Fruit fly (Drosophila melanogaster) whole organism, prepupa: ENCODE data around the gene Mst84B.

Source experiments
- Blimp-1 ChIP-seq: fragments of 200-800 bp; sonication (Bioruptor generic); optimal IDR thresholded peaks from 3 replicates; lab custom pipeline; 2017; ENCODE audit warnings: missing biosample characterization, missing genetic modification characterization, mild to moderate bottlenecking, moderate library complexity, missing genetic modification reagents
- CG10631 ChIP-seq: fragments of 200-800 bp; sonication (Bioruptor generic); optimal IDR thresholded peaks from 2 replicates; lab custom pipeline; 2016; ENCODE audit warnings: missing biosample characterization, missing genetic modification characterization
- CG10669 ChIP-seq: fragments of 200-800 bp; sonication (Bioruptor generic); optimal IDR thresholded peaks from 3 replicates; lab custom pipeline; 2018; ENCODE audit warnings: missing biosample characterization, mild to moderate bottlenecking, missing genetic modification characterization, moderate library complexity
- CG11294 ChIP-seq: fragments of 200-800 bp; sonication (Bioruptor generic); IDR thresholded peaks from 2 replicates; pipeline ENCODE4 v1.3.6; 2022; ENCODE audit warnings: missing biosample characterization, missing genetic modification characterization
- CG11762 ChIP-seq: fragments of 200-800 bp; sonication (Bioruptor generic); optimal IDR thresholded peaks from 3 replicates; lab custom pipeline; 2016; ENCODE audit warnings: missing biosample characterization, missing genetic modification characterization; ENCODE audit not compliant: insufficient read depth
- CG11902 ChIP-seq: fragments of 200-800 bp; sonication (Bioruptor generic); optimal IDR thresholded peaks from 3 replicates; lab custom pipeline; 2016; ENCODE audit warnings: missing biosample characterization, missing genetic modification characterization
- CG15336 ChIP-seq: fragments of 200-800 bp; sonication (Bioruptor generic); IDR thresholded peaks from 2 replicates; pipeline ENCODE4 v1.3.6; 2022; ENCODE audit warnings: missing biosample characterization, missing genetic modification characterization
- CG1621 ChIP-seq: fragments of 200-800 bp; sonication (Bioruptor generic); optimal IDR thresholded peaks from 3 replicates; lab custom pipeline; 2018; ENCODE audit warnings: missing biosample characterization, mild to moderate bottlenecking, missing genetic modification characterization
- CG3032 ChIP-seq: fragments of 200-800 bp; optimal IDR thresholded peaks from 2 replicates; lab custom pipeline; 2019; ENCODE audit warnings: missing biosample characterization, mild to moderate bottlenecking, missing genetic modification characterization, moderate library complexity
- CG31627 ChIP-seq: fragments of 200-800 bp; sonication (Bioruptor generic); optimal IDR thresholded peaks from 3 replicates; lab custom pipeline; 2016; ENCODE audit warnings: missing biosample characterization, missing genetic modification characterization
- CG32006 ChIP-seq: fragments of 200-800 bp; sonication (Bioruptor generic); optimal IDR thresholded peaks from 3 replicates; lab custom pipeline; 2017; ENCODE audit warnings: missing biosample characterization, mild to moderate bottlenecking, missing genetic modification characterization
- CG34406 ChIP-seq: fragments of 200-800 bp; sonication (Bioruptor generic); optimal IDR thresholded peaks from 3 replicates; lab custom pipeline; 2016; ENCODE audit warnings: missing biosample characterization, missing genetic modification characterization
- CG3919 ChIP-seq: fragments of 200-800 bp; sonication (Bioruptor generic); optimal IDR thresholded peaks from 3 replicates; lab custom pipeline; 2016; ENCODE audit warnings: missing biosample characterization, missing genetic modification characterization
- CG6792 ChIP-seq: fragments of 200-800 bp; sonication (Bioruptor generic); optimal IDR thresholded peaks from 3 replicates; lab custom pipeline; 2016; ENCODE audit warnings: missing biosample characterization, missing genetic modification characterization
- CG6808 ChIP-seq: fragments of 200-800 bp; sonication (Bioruptor generic); optimal IDR thresholded peaks from 3 replicates; lab custom pipeline; 2017; ENCODE audit warnings: missing biosample characterization, missing genetic modification characterization, mild to moderate bottlenecking, moderate library complexity, missing genetic modification reagents
- CG6854 ChIP-seq: fragments of 200-800 bp; sonication (Bioruptor generic); optimal IDR thresholded peaks from 2 replicates; lab custom pipeline; 2017; ENCODE audit warnings: missing biosample characterization, mild to moderate bottlenecking, missing genetic modification characterization
- CG7368 ChIP-seq: fragments of 200-800 bp; sonication (Bioruptor generic); optimal IDR thresholded peaks from 3 replicates; lab custom pipeline; 2016; ENCODE audit warnings: missing biosample characterization, missing genetic modification characterization
- CG8119 ChIP-seq: fragments of 200-800 bp; sonication (Bioruptor generic); IDR thresholded peaks from 3 replicates; pipeline ENCODE4 v1.3.6; 2022; ENCODE audit warnings: missing biosample characterization, missing genetic modification characterization
- CG8632 ChIP-seq: fragments of 200-800 bp; sonication (Bioruptor generic); optimal IDR thresholded peaks from 3 replicates; lab custom pipeline; 2016; ENCODE audit warnings: missing biosample characterization, missing genetic modification characterization
- CG9139 ChIP-seq: fragments of 200-800 bp; sonication (Bioruptor generic); optimal IDR thresholded peaks from 3 replicates; lab custom pipeline; 2017; ENCODE audit warnings: missing biosample characterization, mild to moderate bottlenecking, missing genetic modification characterization
- Eip75B ChIP-seq: fragments of 200-800 bp; sonication (Bioruptor generic); optimal IDR thresholded peaks from 3 replicates; lab custom pipeline; 2016; ENCODE audit warnings: missing biosample characterization, missing genetic modification characterization
- Ets21C ChIP-seq: fragments of 200-800 bp; sonication (Bioruptor generic); optimal IDR thresholded peaks from 3 replicates; lab custom pipeline; 2016; ENCODE audit warnings: missing biosample characterization, missing genetic modification characterization
- Ets96B ChIP-seq: fragments of 200-800 bp; optimal IDR thresholded peaks from 2 replicates; lab custom pipeline; 2019; ENCODE audit warnings: missing biosample characterization, mild to moderate bottlenecking, missing genetic modification characterization, moderate library complexity
- Hr38 ChIP-seq: sonication (Bioruptor generic); optimal IDR thresholded peaks from 2 replicates; lab custom pipeline; 2016; ENCODE audit warnings: missing biosample characterization, missing genetic modification characterization
- Hr4 ChIP-seq: fragments of 200-800 bp; sonication (Bioruptor generic); optimal IDR thresholded peaks from 3 replicates; lab custom pipeline; 2016; ENCODE audit warnings: missing biosample characterization, missing genetic modification characterization
- Met ChIP-seq: fragments of 200-800 bp; sonication (Bioruptor generic); optimal IDR thresholded peaks from 3 replicates; lab custom pipeline; 2016; ENCODE audit warnings: missing biosample characterization, missing genetic modification characterization
- Smox ChIP-seq: fragments of 200-800 bp; sonication (Bioruptor generic); optimal IDR thresholded peaks from 3 replicates; lab custom pipeline; 2016; ENCODE audit warnings: missing biosample characterization, missing genetic modification characterization
- Sox102F ChIP-seq: fragments of 200-800 bp; sonication (Bioruptor generic); optimal IDR thresholded peaks from 2 replicates; lab custom pipeline; 2016; ENCODE audit warnings: missing biosample characterization, mild to moderate bottlenecking, missing genetic modification characterization
- Sox14 ChIP-seq: fragments of 200-800 bp; sonication (Bioruptor generic); optimal IDR thresholded peaks from 3 replicates; lab custom pipeline; 2016; ENCODE audit warnings: missing biosample characterization, missing genetic modification characterization
- Sox15 ChIP-seq: fragments of 200-800 bp; sonication (Bioruptor generic); optimal IDR thresholded peaks from 3 replicates; lab custom pipeline; 2016; ENCODE audit warnings: missing biosample characterization, missing genetic modification characterization
- achi ChIP-seq: fragments of 200-800 bp; sonication (Bioruptor generic); optimal IDR thresholded peaks from 3 replicates; lab custom pipeline; 2016; ENCODE audit warnings: missing biosample characterization, missing genetic modification characterization
- acj6 ChIP-seq: fragments of 200-800 bp; sonication (Bioruptor generic); optimal IDR thresholded peaks from 3 replicates; lab custom pipeline; 2016; ENCODE audit warnings: missing biosample characterization, missing genetic modification characterization
- eg ChIP-seq: fragments of 200-800 bp; sonication (Bioruptor generic); IDR thresholded peaks from 3 replicates; pipeline ENCODE4 v1.3.6; 2022; ENCODE audit warnings: missing biosample characterization, missing genetic modification characterization
- esn ChIP-seq: fragments of 200-800 bp; sonication (Bioruptor generic); optimal IDR thresholded peaks from 2 replicates; lab custom pipeline; 2016; ENCODE audit warnings: missing biosample characterization, mild to moderate bottlenecking, missing genetic modification characterization, moderate library complexity
- fd59A ChIP-seq: fragments of 200-800 bp; sonication (Bioruptor generic); optimal IDR thresholded peaks from 2 replicates; lab custom pipeline; 2017; ENCODE audit warnings: missing biosample characterization, mild to moderate bottlenecking, missing genetic modification characterization, missing genetic modification reagents
- fd85E ChIP-seq: fragments of 200-800 bp; sonication (Bioruptor generic); optimal IDR thresholded peaks from 3 replicates; lab custom pipeline; 2016; ENCODE audit warnings: missing biosample characterization, missing genetic modification characterization
- pdm3 ChIP-seq: fragments of 200-800 bp; sonication (Bioruptor generic); optimal IDR thresholded peaks from 3 replicates; lab custom pipeline; 2016; ENCODE audit warnings: missing biosample characterization, missing genetic modification characterization
- spab ChIP-seq: fragments of 200-800 bp; sonication (Bioruptor generic); optimal IDR thresholded peaks from 2 replicates; lab custom pipeline; 2017; ENCODE audit warnings: missing biosample characterization, mild to moderate bottlenecking, missing genetic modification characterization, missing genetic modification reagents
- svp ChIP-seq: fragments of 200-800 bp; sonication (Bioruptor generic); peaks from one replicate; lab custom pipeline; 2016; ENCODE audit warnings: missing biosample characterization, missing genetic modification characterization
- topi ChIP-seq: fragments of 200-800 bp; sonication (Bioruptor generic); optimal IDR thresholded peaks from 3 replicates; lab custom pipeline; 2016; ENCODE audit warnings: missing biosample characterization, missing genetic modification characterization

The Mst84B gene

DNA sequence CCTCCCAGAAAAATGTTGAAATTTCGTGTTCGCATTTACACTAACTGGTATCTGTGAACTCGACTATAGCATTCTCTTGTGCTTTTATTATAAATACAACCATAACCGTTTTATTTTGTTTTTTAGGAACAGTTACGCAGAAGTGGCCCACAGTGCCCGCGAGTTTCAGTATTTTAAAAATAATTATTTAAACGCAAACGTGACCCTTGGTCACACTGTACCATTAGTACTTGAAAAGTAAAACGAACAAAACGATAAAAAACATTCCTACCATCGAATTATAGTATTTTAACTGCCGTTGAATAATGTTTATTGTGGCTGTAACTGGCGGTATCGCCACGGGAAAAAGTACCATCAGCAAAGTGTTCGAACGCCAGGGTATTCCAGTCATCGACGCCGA is 20.0 kb downstream of the Mst84B start, which contains the start of gene Dpck (continued):
- TF ChIP-seq CG32006 (GFP tag; lab: Kevin White, UChicago) (peak; percentile 25), CG10669 (GFP tag; lab: Kevin White, UChicago) (peak; percentile 20), Hr38 (GFP tag; lab: Kevin White, UChicago) (no peak), Sox14 (peak; percentile 58), eg (GFP tag; lab: Robert Waterston, UW) (peak; percentile 63), Sox102F (GFP tag; lab: Kevin White, UChicago) (peak; percentile 52), pdm3 (GFP tag; lab: Kevin White, UChicago) (peak; percentile 65), svp (peak; percentile 81), esn (GFP tag; lab: Kevin White, UChicago) (peak; percentile 41), Sox15 (GFP tag; lab: Kevin White, UChicago) (no peak), CG9139 (GFP tag; lab: Kevin White, UChicago) (peak; percentile 62), CG3032 (tag; lab: Kevin White, UChicago) (peak; percentile 35)

DNA sequence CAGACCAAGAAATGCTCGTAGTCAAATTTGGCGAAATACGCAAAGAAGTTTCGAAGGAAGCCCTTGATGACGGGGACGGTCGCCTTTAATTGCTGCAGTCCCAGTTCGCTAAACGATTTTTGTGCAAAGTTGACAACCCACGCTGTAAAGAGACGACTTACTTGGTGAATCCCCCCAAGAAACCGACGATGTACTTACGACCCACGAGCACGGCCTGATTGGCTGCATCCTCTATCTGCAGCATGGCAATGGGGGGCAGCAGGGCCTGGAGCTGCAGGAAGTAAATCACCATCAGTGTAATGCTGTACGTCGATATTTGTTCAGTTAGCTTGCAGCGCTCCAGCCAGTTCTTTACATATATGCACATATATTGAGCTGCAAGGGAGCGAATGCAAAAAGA is 21.8 kb downstream of the Mst84B start:
- TF ChIP-seq svp (peak; percentile 88), CG15336 (GFP tag; lab: Robert Waterston, UW) (no peak), Blimp-1 (no peak), achi (no peak)

DNA sequence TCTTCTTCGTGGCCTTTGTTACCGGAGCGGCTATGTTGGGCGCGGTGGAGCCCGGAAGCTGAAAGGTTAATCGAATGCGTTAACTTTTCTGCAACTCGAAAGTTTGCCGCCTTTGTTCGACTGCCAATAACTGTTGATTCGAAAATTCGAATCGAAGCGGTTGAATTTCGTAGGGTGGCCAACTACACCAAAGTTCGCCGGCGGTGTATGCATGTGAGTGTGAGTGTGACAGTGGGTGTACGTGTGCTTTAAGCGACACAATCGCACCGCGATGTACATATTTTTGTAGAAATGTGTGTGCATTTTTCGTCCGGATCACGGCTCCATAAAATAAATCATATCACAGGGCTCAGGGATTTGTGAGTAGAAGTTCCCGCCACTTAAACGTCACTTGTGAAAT is 23.5 kb downstream of the Mst84B start:
- peak; percentile 21 for TF ChIP-seq Sox14
- no peak for TF ChIP-seq CG10669 (GFP tag; lab: Kevin White, UChicago)

DNA sequence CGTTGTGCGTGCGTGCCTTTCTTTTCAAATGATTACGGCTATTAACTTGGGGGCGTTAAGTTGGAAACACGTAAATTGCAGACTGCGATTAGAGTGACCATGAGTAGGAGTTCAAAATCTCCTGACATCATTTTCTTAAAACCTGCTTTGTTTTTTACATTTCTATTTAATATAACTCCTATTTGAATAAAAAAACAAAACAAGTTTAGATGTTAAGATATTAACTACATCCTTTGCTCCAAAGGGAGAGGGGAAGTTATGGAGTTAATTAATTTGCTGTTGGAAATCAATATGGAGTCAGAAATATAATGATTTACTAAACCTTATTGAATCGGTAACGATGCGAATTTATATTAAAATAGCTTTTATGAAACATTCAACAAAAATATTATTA is 24.0 kb downstream of the Mst84B start, which contains the start of gene Tailor:
TSS of gene Tailor (minus strand) at position 101 of the 394 bp plus-strand sequence.
- TF ChIP-seq esn (GFP tag; lab: Kevin White, UChicago): no peak
- TF ChIP-seq Ets21C (GFP tag; lab: Kevin White, UChicago): no peak
- TF ChIP-seq svp: peak; percentile 42
- TF ChIP-seq CG32006 (GFP tag; lab: Kevin White, UChicago): no peak
- no peak for TF ChIP-seq CG8632 (GFP tag; lab: Kevin White, UChicago)
- TF ChIP-seq, all 60 proteins: peak for 1

DNA sequence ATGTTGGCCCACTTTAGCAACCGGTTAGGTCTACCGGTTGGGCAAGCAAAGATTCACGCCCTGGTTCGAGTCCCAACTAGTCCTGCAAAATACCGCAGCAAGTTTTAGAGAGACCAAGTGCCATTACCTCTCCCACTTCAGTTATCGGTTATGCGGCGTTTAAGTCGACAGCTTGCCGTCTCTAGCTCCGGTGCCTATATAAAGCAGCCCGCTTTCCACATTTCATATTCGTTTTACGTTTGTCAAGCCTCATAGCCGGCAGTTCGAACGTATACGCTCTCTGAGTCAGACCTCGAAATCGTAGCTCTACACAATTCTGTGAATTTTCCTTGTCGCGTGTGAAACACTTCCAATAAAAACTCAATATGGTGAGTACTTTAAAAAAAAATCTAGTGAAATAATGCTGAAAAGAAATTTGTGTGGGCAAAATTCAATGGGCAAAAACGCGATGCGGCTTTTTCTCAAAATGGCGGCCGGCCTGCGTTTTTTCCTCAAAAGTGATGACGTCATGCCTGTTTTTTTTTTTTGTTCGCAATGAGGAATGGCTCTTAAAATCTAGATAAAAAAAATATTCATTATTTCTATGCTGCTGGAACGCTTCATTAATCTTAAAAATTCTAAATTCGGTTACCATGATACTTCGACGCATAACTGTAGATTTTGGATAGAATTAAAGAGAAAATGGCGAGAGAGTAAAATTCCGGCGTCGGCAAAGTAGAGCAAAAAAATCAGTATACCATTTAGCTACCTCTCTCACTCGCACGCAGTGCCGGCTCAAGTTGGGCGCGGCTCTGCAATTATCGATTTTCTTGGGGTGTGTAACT is 24.6 kb downstream of the Mst84B start, which contains the start of gene alphaTub84B:
TSS of gene alphaTub84B (plus strand) at position 223 of the 824 bp plus-strand sequence.
- TF ChIP-seq CG11902 (GFP tag; lab: Kevin White, UChicago): no peak
- no peak for TF ChIP-seq CG10631
- no peak for TF ChIP-seq CG34406 (GFP tag; lab: Kevin White, UChicago)
- TF ChIP-seq CG6792 (GFP tag; lab: Kevin White, UChicago): peak; percentile 15
- peak; percentile 21 for TF ChIP-seq Sox14
- TF ChIP-seq Ets21C (GFP tag; lab: Kevin White, UChicago): no peak
- no peak for TF ChIP-seq acj6 (GFP tag; lab: Kevin White, UChicago)
- peak; percentile 71 for TF ChIP-seq Eip75B (GFP tag; lab: Kevin White, UChicago)
- TF ChIP-seq CG3032 (tag; lab: Kevin White, UChicago): no peak
- TF ChIP-seq CG1621 (tag; lab: Kevin White, UChicago): peak; percentile 54
- TF ChIP-seq topi (GFP tag; lab: Kevin White, UChicago): peak; percentile 62
- TF ChIP-seq CG9139 (GFP tag; lab: Kevin White, UChicago): peak; percentile 56
- peak; percentile 8 for TF ChIP-seq Ets96B (tag; lab: Kevin White, UChicago)
- TF ChIP-seq fd59A (GFP tag; lab: Kevin White, UChicago): peak; percentile 21
- TF ChIP-seq CG7368 (GFP tag; lab: Kevin White, UChicago): peak; percentile 24
- TF ChIP-seq CG3919 (GFP tag; lab: Kevin White, UChicago): peak; percentile 68
- no peak for TF ChIP-seq Sox15 (GFP tag; lab: Kevin White, UChicago)
- peak; percentile 76 for TF ChIP-seq Sox102F (GFP tag; lab: Kevin White, UChicago)
- peak; percentile 59 for TF ChIP-seq CG6808 (GFP tag; lab: Kevin White, UChicago)
- TF ChIP-seq Hr4: no peak
- no peak for TF ChIP-seq CG8632 (GFP tag; lab: Kevin White, UChicago)
- TF ChIP-seq eg (GFP tag; lab: Robert Waterston, UW): peak; percentile 72; the same call in 2 of the 3 replicates
- TF ChIP-seq fd85E (GFP tag; lab: Kevin White, UChicago): peak; percentile 5
- peak; percentile 33 for TF ChIP-seq CG31627 (GFP tag; lab: Kevin White, UChicago)
- peak; percentile 14 for TF ChIP-seq Smox (GFP tag; lab: Kevin White, UChicago)
- TF ChIP-seq Met (GFP tag; lab: Kevin White, UChicago): peak; percentile 68
- TF ChIP-seq spab: peak; percentile 38
- peak; percentile 75 for TF ChIP-seq CG6854
- TF ChIP-seq svp: peak; percentile 79
- peak; percentile 38 for TF ChIP-seq CG10669 (GFP tag; lab: Kevin White, UChicago)
- peak; percentile 33; the same call in 1 of the 3 replicates for TF ChIP-seq CG8119 (GFP tag; lab: Robert Waterston, UW)
- TF ChIP-seq CG11294: no peak
- no peak for TF ChIP-seq CG11762 (GFP tag; lab: Kevin White, UChicago)
